Fruit fly (Drosophila melanogaster) whole organism, embryonic: ENCODE data around the gene CG7272.
A peak's percentile ranks its signal among the peaks of the same experiment; 100 is the strongest.

Experiments
- Adf1 ChIP-seq: fragments of 200-800 bp; sonication (Bioruptor generic); IDR thresholded peaks from 2 replicates; pipeline ENCODE4 v1.3.6; 2022; ENCODE audit warnings: missing biosample characterization, missing genetic modification characterization
- CG1024 ChIP-seq: fragments of 200-800 bp; sonication (Bioruptor generic); IDR thresholded peaks from 2 replicates; pipeline ENCODE4 v1.3.6; 2022; ENCODE audit warnings: missing biosample characterization, missing genetic modification characterization
- CG11560 ChIP-seq: fragments of 200-800 bp; sonication (Bioruptor generic); IDR thresholded peaks from 3 replicates; pipeline ENCODE4 v1.3.6; 2022; ENCODE audit warnings: missing biosample characterization, missing genetic modification characterization
- CG12219 ChIP-seq: fragments of 200-800 bp; sonication (Bioruptor generic); optimal IDR thresholded peaks from 3 replicates; lab custom pipeline; 2018; ENCODE audit warnings: missing biosample characterization, mild to moderate bottlenecking, missing genetic modification characterization
- CG12769 ChIP-seq: fragments of 200-800 bp; sonication (Bioruptor generic); optimal IDR thresholded peaks from 2 replicates; lab custom pipeline; 2019; ENCODE audit warnings: missing biosample characterization, mild to moderate bottlenecking, missing genetic modification characterization, moderate library complexity
- CG14965 ChIP-seq: fragments of 200-800 bp; sonication (Bioruptor generic); optimal IDR thresholded peaks from 2 replicates; lab custom pipeline; 2016; ENCODE audit warnings: missing biosample characterization, missing genetic modification characterization, borderline replicate concordance
- CG15011 ChIP-seq: fragments of 200-800 bp; sonication (Bioruptor generic); optimal IDR thresholded peaks from 3 replicates; lab custom pipeline; 2018; ENCODE audit warnings: missing biosample characterization, mild to moderate bottlenecking, missing genetic modification characterization
- CG17186 ChIP-seq: fragments of 200-800 bp; sonication (Bioruptor generic); optimal IDR thresholded peaks from 3 replicates; lab custom pipeline; 2017; ENCODE audit warnings: missing biosample characterization, missing genetic modification reagents, missing genetic modification characterization
- CG17361 ChIP-seq: fragments of 200-800 bp; sonication (Bioruptor generic); IDR thresholded peaks from 3 replicates; pipeline ENCODE4 v1.3.6; 2022; ENCODE audit warnings: missing biosample characterization, missing genetic modification characterization
- CG34376 ChIP-seq: fragments of 200-800 bp; sonication (Bioruptor generic); optimal IDR thresholded peaks from 2 replicates; lab custom pipeline; 2018; ENCODE audit warnings: missing biosample characterization, mild to moderate bottlenecking, missing genetic modification characterization
- CG4424 ChIP-seq: fragments of 200-800 bp; sonication (Bioruptor generic); optimal IDR thresholded peaks from 3 replicates; lab custom pipeline; 2016; ENCODE audit warnings: missing biosample characterization, missing genetic modification characterization
- CG6791 ChIP-seq: fragments of 200-800 bp; sonication (Bioruptor generic); IDR thresholded peaks from 3 replicates; pipeline ENCODE4 v1.3.6; 2022; ENCODE audit warnings: missing biosample characterization, missing genetic modification characterization; ENCODE audit not compliant: partially characterized antibody
- CG7786 ChIP-seq: fragments of 200-800 bp; sonication (Bioruptor generic); optimal IDR thresholded peaks from 2 replicates; lab custom pipeline; 2016; ENCODE audit warnings: missing biosample characterization, missing genetic modification characterization
- CG7963 ChIP-seq: fragments of 200-800 bp; sonication (Bioruptor generic); IDR thresholded peaks from 3 replicates; pipeline ENCODE4 v1.3.6; 2022; ENCODE audit warnings: missing biosample characterization, missing genetic modification characterization; ENCODE audit not compliant: partially characterized antibody
- CG9215 ChIP-seq: fragments of 200-800 bp; sonication (Bioruptor generic); IDR thresholded peaks from 2 replicates; pipeline ENCODE4 v1.3.6; 2022; ENCODE audit warnings: missing biosample characterization, missing genetic modification characterization
- CG9437 ChIP-seq: fragments of 200-800 bp; sonication (Bioruptor generic); optimal IDR thresholded peaks from 2 replicates; lab custom pipeline; 2018; ENCODE audit warnings: missing biosample characterization, mild to moderate bottlenecking, missing genetic modification characterization
- CoRest ChIP-seq: fragments of 200-800 bp; sonication (Bioruptor generic); optimal IDR thresholded peaks from 3 replicates; lab custom pipeline; 2018; ENCODE audit warnings: missing biosample characterization, mild to moderate bottlenecking, missing genetic modification characterization, moderate library complexity
- Dad ChIP-seq: fragments of 200-800 bp; sonication (Bioruptor generic); optimal IDR thresholded peaks from 3 replicates; lab custom pipeline; 2016; ENCODE audit warnings: missing biosample characterization, missing genetic modification characterization
- Drgx ChIP-seq: fragments of 200-800 bp; sonication (Bioruptor generic); IDR thresholded peaks from 2 replicates; pipeline ENCODE4 v1.3.6; 2022; ENCODE audit warnings: missing biosample characterization, missing genetic modification characterization
- ERR ChIP-seq: fragments of 200-800 bp; sonication (Bioruptor generic); optimal IDR thresholded peaks from 2 replicates; lab custom pipeline; 2016; ENCODE audit warnings: missing biosample characterization, missing genetic modification characterization
- Elba2 ChIP-seq: fragments of 200-800 bp; sonication (Bioruptor generic); optimal IDR thresholded peaks from 3 replicates; lab custom pipeline; 2016; ENCODE audit warnings: missing biosample characterization, missing genetic modification characterization
- HHEX ChIP-seq: fragments of 200-800 bp; sonication (Bioruptor generic); optimal IDR thresholded peaks from 3 replicates; lab custom pipeline; 2017; ENCODE audit warnings: missing biosample characterization, mild to moderate bottlenecking, missing genetic modification characterization, missing genetic modification reagents
- Hmr ChIP-seq: fragments of 200-800 bp; sonication (Bioruptor generic); optimal IDR thresholded peaks from 3 replicates; lab custom pipeline; 2017; ENCODE audit warnings: mild to moderate bottlenecking, missing biosample characterization, missing genetic modification reagents, missing genetic modification characterization
- MESR4 ChIP-seq: fragments of 200-800 bp; sonication (Bioruptor generic); optimal IDR thresholded peaks from 2 replicates; lab custom pipeline; 2018; ENCODE audit warnings: missing biosample characterization, mild to moderate bottlenecking, missing genetic modification characterization, moderate library complexity
- Oaz ChIP-seq: fragments of 200-800 bp; sonication (Bioruptor generic); IDR thresholded peaks from 2 replicates; pipeline ENCODE4 v1.3.6; 2022; ENCODE audit warnings: missing biosample characterization, missing genetic modification characterization
- Sin3A ChIP-seq: fragments of >200 bp; optimal IDR thresholded peaks from 2 replicates; lab custom pipeline; 2018
- Stat92E ChIP-seq, 3 experiments: fragments of >200 bp in 2 of 3; fragments of 200-800 bp in 1 of 3; sonication (Bioruptor generic) in 1 of 3; optimal IDR thresholded peaks; 2 replicates each; lab custom pipeline; 2017 to 2019; ENCODE audit warnings: missing biosample characterization in 3 of 3, missing genetic modification characterization in 3 of 3, mild to moderate bottlenecking in 1 of 3, moderate library complexity in 1 of 3
- Trl ChIP-seq, 3 experiments: fragments of >200 bp in 2 of 3; fragments of 200-800 bp in 1 of 3; sonication (Bioruptor generic) in 1 of 3; optimal IDR thresholded peaks; 2 replicates in 1 of 3; 3 replicates in 2 of 3; lab custom pipeline; 2016 to 2017; ENCODE audit warnings: missing biosample characterization in 1 of 3, missing genetic modification characterization in 1 of 3
- Usf ChIP-seq: fragments of 200-800 bp; sonication (Bioruptor generic); optimal IDR thresholded peaks from 2 replicates; lab custom pipeline; 2017; ENCODE audit warnings: missing genotype, missing biosample characterization, missing genetic modification characterization
- ab ChIP-seq: fragments of 200-800 bp; sonication (Bioruptor generic); optimal IDR thresholded peaks from 2 replicates; lab custom pipeline; 2016; ENCODE audit warnings: missing biosample characterization, missing genetic modification characterization
- abd-A ChIP-seq: fragments of 200-800 bp; sonication (Bioruptor generic); optimal IDR thresholded peaks from 3 replicates; lab custom pipeline; 2019; ENCODE audit warnings: missing biosample characterization, mild to moderate bottlenecking, missing genetic modification characterization, moderate library complexity
- bcd ChIP-seq: fragments of 200-800 bp; sonication (Bioruptor generic); optimal IDR thresholded peaks from 2 replicates; lab custom pipeline; 2017; ENCODE audit warnings: missing biosample characterization, mild to moderate bottlenecking, missing genetic modification characterization
- bowl ChIP-seq: fragments of 200-800 bp; sonication (Bioruptor generic); IDR thresholded peaks from 2 replicates; pipeline ENCODE4 v1.3.6; 2022; ENCODE audit warnings: missing biosample characterization, missing genetic modification characterization
- cad ChIP-seq: fragments of >200 bp; optimal IDR thresholded peaks from 2 replicates; lab custom pipeline; 2017; ENCODE audit warnings: missing biosample characterization, missing genetic modification characterization
- chm ChIP-seq: fragments of 200-800 bp; sonication (Bioruptor generic); IDR thresholded peaks from 2 replicates; pipeline ENCODE4 v1.3.6; 2022; ENCODE audit warnings: missing biosample characterization, missing genetic modification characterization
- ci ChIP-seq: fragments of 200-800 bp; sonication (Bioruptor generic); IDR thresholded peaks from 3 replicates; pipeline ENCODE4 v1.3.6; 2022; ENCODE audit warnings: missing biosample characterization, missing genetic modification characterization
- gem ChIP-seq: fragments of 200-800 bp; sonication (Bioruptor generic); optimal IDR thresholded peaks from 2 replicates; lab custom pipeline; 2019; ENCODE audit warnings: missing biosample characterization, mild to moderate bottlenecking, missing genetic modification characterization, moderate library complexity
- ham ChIP-seq: fragments of 200-800 bp; sonication (Bioruptor generic); IDR thresholded peaks from 2 replicates; pipeline ENCODE4 v1.3.6; 2022; ENCODE audit warnings: missing biosample characterization, missing genetic modification characterization
- hb ChIP-seq: fragments of 200-800 bp; sonication (Bioruptor generic); IDR thresholded peaks from 3 replicates; pipeline ENCODE4 v1.3.6; 2022; ENCODE audit warnings: missing biosample characterization, missing genetic modification characterization; ENCODE audit not compliant: partially characterized antibody
- kay ChIP-seq: fragments of 200-800 bp; sonication (Bioruptor generic); optimal IDR thresholded peaks from 2 replicates; lab custom pipeline; 2016; ENCODE audit warnings: missing biosample characterization, missing genetic modification characterization
- knrl ChIP-seq: fragments of 200-800 bp; sonication (Bioruptor generic); IDR thresholded peaks from 3 replicates; pipeline ENCODE4 v1.3.6; 2022; ENCODE audit warnings: missing biosample characterization, missing genetic modification characterization; ENCODE audit not compliant: partially characterized antibody
- nerfin-2 ChIP-seq: fragments of 200-800 bp; sonication (Bioruptor generic); IDR thresholded peaks from 2 replicates; pipeline ENCODE4 v1.3.6; 2022; ENCODE audit warnings: missing biosample characterization, missing genetic modification characterization; ENCODE audit not compliant: partially characterized antibody
- peb ChIP-seq: fragments of 200-800 bp; sonication (Bioruptor generic); IDR thresholded peaks from 2 replicates; pipeline ENCODE4 v1.3.6; 2022; ENCODE audit warnings: missing biosample characterization, missing genetic modification characterization
- phol ChIP-seq: fragments of 200-800 bp; sonication (Bioruptor generic); optimal IDR thresholded peaks from 3 replicates; lab custom pipeline; 2018; ENCODE audit warnings: missing biosample characterization, mild to moderate bottlenecking, missing genetic modification characterization, moderate library complexity
- psq ChIP-seq: fragments of 200-800 bp; sonication (Bioruptor generic); optimal IDR thresholded peaks from 2 replicates; lab custom pipeline; 2017; ENCODE audit warnings: missing biosample characterization, missing genetic modification characterization
- pum ChIP-seq: fragments of 200-800 bp; sonication (Bioruptor generic); optimal IDR thresholded peaks from 2 replicates; lab custom pipeline; 2016; ENCODE audit warnings: missing biosample characterization, missing genetic modification characterization
- sna ChIP-seq: fragments of 200-800 bp; sonication (Bioruptor generic); IDR thresholded peaks from 2 replicates; pipeline ENCODE4 v1.3.6; 2022; ENCODE audit warnings: missing biosample characterization, missing genetic modification characterization; ENCODE audit not compliant: partially characterized antibody
- trh ChIP-seq: fragments of 200-800 bp; sonication (Bioruptor generic); optimal IDR thresholded peaks from 2 replicates; lab custom pipeline; 2016; ENCODE audit warnings: missing biosample characterization, missing genetic modification characterization
- vfl ChIP-seq: fragments of 200-800 bp; sonication (Bioruptor generic); optimal IDR thresholded peaks from 2 replicates; lab custom pipeline; 2016; ENCODE audit warnings: missing biosample characterization, missing genetic modification characterization

The CG7272 gene

dm6 chr3L:15523806-15524346 lies 23.1 kb downstream of the CG7272 start, which contains the start of gene CG7945 (continued):
- TF ChIP-seq CG17186: peak; percentile 39
- no peak for TF ChIP-seq Trl (optimal IDR thresholded peaks at IDR 0.05; lab: Kevin White, UChicago)
- TF ChIP-seq Trl (GFP tag; optimal IDR thresholded peaks at IDR 0.05; lab: Kevin White, UChicago): no peak
- no peak for TF ChIP-seq gem (tag; lab: Kevin White, UChicago)
- no peak for TF ChIP-seq trh
- no peak; the same call in 1 of the 3 replicates for TF ChIP-seq CG6791 (GFP tag; lab: Robert Waterston, UW)
- TF ChIP-seq peb (GFP tag; lab: Robert Waterston, UW): no peak
- TF ChIP-seq ham (GFP tag; lab: Robert Waterston, UW): no peak
- TF ChIP-seq cad (GFP tag; lab: Kevin White, UChicago): no peak
- TF ChIP-seq bcd (GFP tag; lab: Kevin White, UChicago): no peak
- no peak for TF ChIP-seq CG17361 (GFP tag; lab: Robert Waterston, UW)
- TF ChIP-seq HHEX: no peak
- TF ChIP-seq Elba2: no peak
- TF ChIP-seq kay (GFP tag; lab: Kevin White, UChicago): no peak
- no peak for TF ChIP-seq CG34376
- TF ChIP-seq CG7786 (GFP tag; lab: Kevin White, UChicago): no peak
- no peak for TF ChIP-seq Oaz (GFP tag; lab: Robert Waterston, UW)
- TF ChIP-seq vfl (GFP tag; lab: Kevin White, UChicago): no peak
- no peak for TF ChIP-seq CG12769 (tag; lab: Kevin White, UChicago)
- no peak for TF ChIP-seq CG4424 (GFP tag; lab: Kevin White, UChicago)
- no peak for TF ChIP-seq bowl
- TF ChIP-seq Hmr (GFP tag; lab: Kevin White, UChicago): no peak
- TF ChIP-seq Adf1 (GFP tag; lab: Robert Waterston, UW): no peak
- TF ChIP-seq Stat92E (GFP tag; optimal IDR thresholded peaks at IDR 0.05; lab: Kevin White, UChicago): peak in 1 of 3 experiments; percentile 49
- TF ChIP-seq phol (tag; lab: Kevin White, UChicago): peak; percentile 10
- no peak for TF ChIP-seq CG12219 (GFP tag; lab: Kevin White, UChicago)
- TF ChIP-seq knrl: no peak; the same call in 2 of the 3 replicates
- no peak for TF ChIP-seq CG9437 (GFP tag; lab: Kevin White, UChicago)
- TF ChIP-seq Drgx (GFP tag; lab: Robert Waterston, UW): no peak
- no peak for TF ChIP-seq CG11560 (tag; lab: Robert Waterston, UW)
- no peak for TF ChIP-seq psq (GFP tag; lab: Kevin White, UChicago)
- TF ChIP-seq CG1024 (GFP tag; lab: Robert Waterston, UW): no peak
- TF ChIP-seq CG14965: no peak
- no peak for TF ChIP-seq hb (GFP tag; lab: Robert Waterston, UW)
- peak; percentile 69 for TF ChIP-seq MESR4

- TF ChIP-seq CG9215 (GFP tag; lab: Robert Waterston, UW) (no peak), abd-A (no peak), CG7963 (GFP tag; lab: Robert Waterston, UW) (no peak), CG1024 (GFP tag; lab: Robert Waterston, UW) (no peak), Sin3A (lab: Kevin White, UChicago) (no peak), chm (GFP tag; lab: Robert Waterston, UW) (no peak), Dad (GFP tag; lab: Kevin White, UChicago) (no peak), ci (GFP tag; lab: Robert Waterston, UW) (no peak), CoRest (tag; lab: Kevin White, UChicago) (no peak), ab (GFP tag; lab: Kevin White, UChicago) (no peak), sna (GFP tag; lab: Robert Waterston, UW) (no peak), CG15011 (GFP tag; lab: Kevin White, UChicago) (no peak), ERR (GFP tag; lab: Kevin White, UChicago) (no peak), pum (GFP tag; lab: Kevin White, UChicago) (no peak), Usf (no peak), nerfin-2 (no peak)
- TF ChIP-seq, all 482 proteins: peak for 0
Observed at dm6 chr3L:15525153-15525552, 24.4 kb downstream of the CG7272 start, which contains the start of gene CG33986. Gene CG33986, minus strand, starts transcription at chr3L:15525253.
